Worm (Caenorhabditis elegans): Measurements from ENCODE around the gene col-164.

Gene col-164

ce11 chrX:2108682-2109081 lies 15.4 kb downstream of the col-164 start, which contains the start of gene F53B1.2:
F53B1.2 (plus strand) TSS chrX:2108982.
- TF ChIP-seq dao-5 (tag; optimal IDR thresholded peaks at IDR 0.05): no peak
- TF ChIP-seq W03F9.2 (tag; optimal IDR thresholded peaks at IDR 0.05): no peak
- no peak for TF ChIP-seq him-1 (tag; optimal IDR thresholded peaks at IDR 0.05)

DNA sequence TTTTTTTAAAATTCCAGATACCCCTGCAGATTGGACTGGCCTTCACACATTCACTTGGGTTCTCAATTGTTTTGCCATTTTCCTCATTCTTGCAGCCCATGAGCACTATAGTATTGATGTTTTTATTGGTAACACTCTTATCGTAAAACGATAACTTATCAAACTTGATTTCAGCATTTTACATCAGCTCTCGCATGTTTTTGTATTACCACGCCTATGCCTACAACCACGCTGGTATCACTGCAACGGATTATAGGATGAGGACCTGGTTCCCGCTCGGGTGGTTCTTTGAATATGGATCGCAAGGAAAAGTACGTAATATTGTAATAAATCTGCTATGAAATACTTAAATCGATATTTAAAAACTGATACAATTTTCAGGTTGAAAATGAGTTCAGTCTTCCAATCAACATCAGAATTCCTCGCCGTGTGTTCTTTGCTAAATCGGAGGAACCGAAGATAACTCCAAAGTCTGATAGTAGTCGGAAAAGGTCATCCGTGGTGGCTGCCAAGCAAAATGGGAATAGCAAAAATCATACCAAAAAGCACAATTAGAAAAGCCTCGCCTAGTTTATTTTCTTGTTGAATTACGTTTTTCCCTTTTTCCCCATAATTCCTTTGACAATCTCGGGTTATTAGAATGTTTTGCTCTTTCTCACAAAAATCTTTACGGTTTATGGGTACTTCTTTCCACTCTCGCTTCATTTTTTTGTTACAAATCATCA lies 17.5 kb downstream of the col-164 start:
- TF ChIP-seq dao-5 (tag; optimal IDR thresholded peaks at IDR 0.05) (no peak), him-1 (tag; optimal IDR thresholded peaks at IDR 0.05) (no peak), W03F9.2 (tag; optimal IDR thresholded peaks at IDR 0.05) (no peak)

- TF ChIP-seq dao-5 (tag; optimal IDR thresholded peaks at IDR 0.05): no peak
- no peak for TF ChIP-seq him-1 (tag; optimal IDR thresholded peaks at IDR 0.05)
- no peak for TF ChIP-seq W03F9.2 (tag; optimal IDR thresholded peaks at IDR 0.05)
Observed at ce11 chrX:2113004-2113403, 19.7 kb downstream of the col-164 start, which contains the start of gene bus-5. bus-5 (minus strand) TSS chrX:2113104.

- TF ChIP-seq W03F9.2 (tag; optimal IDR thresholded peaks at IDR 0.05): no peak
- TF ChIP-seq dao-5 (tag; optimal IDR thresholded peaks at IDR 0.05): no peak
- no peak for TF ChIP-seq him-1 (tag; optimal IDR thresholded peaks at IDR 0.05)
Observed at ce11 chrX:2114171-2114570, 20.9 kb downstream of the col-164 start.

DNA sequence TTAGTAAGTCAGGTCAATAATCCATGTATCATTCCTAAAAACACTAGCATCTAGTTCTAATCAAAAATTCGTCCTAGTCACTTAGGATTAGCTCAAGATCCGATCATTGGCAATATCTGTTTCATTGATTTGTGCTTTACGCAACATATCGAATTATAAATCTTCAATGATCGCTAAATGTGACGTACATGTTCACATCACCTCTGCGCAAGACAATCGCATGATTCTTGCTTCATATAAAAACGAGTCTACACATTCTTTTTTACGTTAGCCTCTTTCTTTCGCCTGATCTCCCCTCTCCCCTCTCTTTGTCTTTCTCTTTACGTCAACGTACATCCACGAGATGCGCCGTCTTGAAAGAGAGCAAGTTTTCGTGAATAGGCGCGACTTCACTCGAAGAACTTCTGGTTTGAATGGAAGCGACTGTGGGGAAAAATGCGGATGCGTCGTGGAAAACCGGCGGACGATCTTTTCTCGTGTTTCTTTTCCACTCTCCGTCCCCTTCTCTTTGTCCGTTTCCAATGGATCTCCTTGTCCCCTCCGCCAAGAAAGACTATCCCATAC lies 23.1 kb downstream of the col-164 start:
- TF ChIP-seq dao-5 (tag; optimal IDR thresholded peaks at IDR 0.05): no peak
- TF ChIP-seq him-1 (tag; optimal IDR thresholded peaks at IDR 0.05): no peak
- no peak for TF ChIP-seq W03F9.2 (tag; optimal IDR thresholded peaks at IDR 0.05)

ce11 chrX:2118162-2118561 lies 24.9 kb downstream of the col-164 start, which contains the start of gene swip-10:
swip-10 (minus strand) TSS chrX:2118262.
- no peak for TF ChIP-seq dao-5 (tag; optimal IDR thresholded peaks at IDR 0.05)
- TF ChIP-seq him-1 (tag; optimal IDR thresholded peaks at IDR 0.05): no peak
- no peak for TF ChIP-seq W03F9.2 (tag; optimal IDR thresholded peaks at IDR 0.05)

ce11 chrX:2120961-2121360 lies 27.7 kb downstream of the col-164 start, which contains the start of gene gpa-5:
gpa-5 (minus strand) TSS chrX:2121061.
- TF ChIP-seq dao-5 (tag; optimal IDR thresholded peaks at IDR 0.05) (no peak), him-1 (tag; optimal IDR thresholded peaks at IDR 0.05) (no peak)

DNA sequence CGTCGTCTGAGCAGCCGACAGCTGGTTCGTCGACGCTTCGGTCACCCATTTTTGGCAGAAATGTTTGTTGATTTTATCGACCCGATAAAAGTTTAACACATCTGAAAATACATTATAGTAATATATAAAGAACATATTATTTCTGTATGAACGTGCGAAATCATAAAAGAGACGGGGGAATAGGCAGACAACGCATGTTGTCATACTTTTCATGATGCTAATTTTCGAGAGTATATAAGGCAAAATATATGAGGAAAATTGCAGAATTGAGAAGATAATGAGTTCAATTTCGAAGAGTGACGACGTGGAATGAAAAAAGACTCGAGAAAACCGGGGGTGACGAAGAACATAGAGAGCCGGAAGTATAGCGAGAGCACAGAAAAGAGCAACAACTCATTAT lies 36.9 kb downstream of the col-164 start, which contains the start of gene F53B1.8:
F53B1.8 (minus strand) TSS at position 101 of the 400 bp plus-strand sequence.
- TF ChIP-seq W03F9.2 (tag; optimal IDR thresholded peaks at IDR 0.05): no peak
- TF ChIP-seq him-1 (tag; optimal IDR thresholded peaks at IDR 0.05): no peak
- TF ChIP-seq dao-5 (tag; optimal IDR thresholded peaks at IDR 0.05): no peak

DNA sequence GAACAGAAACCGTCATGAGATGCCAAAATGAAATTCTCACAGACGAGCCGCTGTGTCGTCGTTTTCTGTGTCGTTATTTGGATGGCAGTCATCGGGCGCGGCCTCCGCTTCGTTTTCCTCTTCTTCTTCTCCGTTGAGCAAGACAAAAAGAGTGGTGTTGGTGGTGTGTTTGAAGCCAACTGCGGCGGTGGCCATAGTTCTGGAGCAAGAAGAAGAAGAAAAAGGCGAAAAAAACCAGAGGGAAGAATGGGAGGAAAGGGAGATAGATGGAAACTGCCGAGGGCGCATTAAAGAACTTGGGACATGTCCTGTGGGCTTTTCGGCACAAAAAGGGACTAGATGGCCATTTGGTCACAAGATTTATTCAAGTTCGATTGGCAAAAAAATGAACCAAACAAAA lies 38.4 kb downstream of the col-164 start, which contains the start of gene F53B1.9:
F53B1.9 (minus strand) TSS at position 195 of the 400 bp plus-strand sequence.
- TF ChIP-seq W03F9.2 (tag; optimal IDR thresholded peaks at IDR 0.05): no peak
- TF ChIP-seq him-1 (tag; optimal IDR thresholded peaks at IDR 0.05): peak; percentile 10

- TF ChIP-seq dao-5 (tag; optimal IDR thresholded peaks at IDR 0.05): no peak
Observed at ce11 chrX:2136937-2137336, 43.7 kb downstream of the col-164 start.

- TF ChIP-seq him-1 (tag; optimal IDR thresholded peaks at IDR 0.05) (no peak), dao-5 (tag; optimal IDR thresholded peaks at IDR 0.05) (no peak), W03F9.2 (tag; optimal IDR thresholded peaks at IDR 0.05) (no peak)
Observed at ce11 chrX:2138923-2139322, 45.7 kb downstream of the col-164 start.

ce11 chrX:2140610-2141009 lies 47.3 kb downstream of the col-164 start:
- TF ChIP-seq him-1 (tag; optimal IDR thresholded peaks at IDR 0.05) (no peak), dao-5 (tag; optimal IDR thresholded peaks at IDR 0.05) (no peak), W03F9.2 (tag; optimal IDR thresholded peaks at IDR 0.05) (no peak)

DNA sequence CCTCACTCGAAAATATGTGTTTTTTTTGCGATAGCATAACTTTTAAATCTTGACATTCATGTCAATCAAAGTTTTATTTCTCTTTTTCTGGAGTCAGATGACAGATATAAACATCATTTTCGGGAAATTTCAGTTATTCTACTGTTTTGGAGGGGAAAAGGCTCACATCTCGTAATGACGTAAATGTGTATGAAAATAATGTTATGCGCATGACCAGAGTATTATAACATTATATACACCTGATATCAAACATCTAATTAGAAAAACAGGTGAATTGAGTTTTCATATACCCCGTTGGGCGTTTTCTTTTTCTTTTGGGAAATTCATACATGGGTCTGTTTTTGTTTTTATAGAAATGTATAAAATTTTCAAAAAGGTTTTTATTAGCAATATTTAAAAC lies 51.0 kb downstream of the col-164 start:
- TF ChIP-seq W03F9.2 (tag; optimal IDR thresholded peaks at IDR 0.05): no peak
- TF ChIP-seq him-1 (tag; optimal IDR thresholded peaks at IDR 0.05): no peak
- no peak for TF ChIP-seq dao-5 (tag; optimal IDR thresholded peaks at IDR 0.05)

All from whole organism, L4/young adult.